Worm (Caenorhabditis elegans): ENCODE results near the gene srx-135.

ce11 chrV:13889516-13889915 lies 30.5 kb downstream of the srx-135 start, which contains the start of gene spp-12:
- TF ChIP-seq unc-39 (tag; optimal IDR thresholded peaks at IDR 0.05), result no peak
- no peak for TF ChIP-seq ces-1 (GFP tag; optimal IDR thresholded peaks at IDR 0.05)
- TF ChIP-seq ztf-11 (tag; optimal IDR thresholded peaks at IDR 0.05), result no peak
- TF ChIP-seq nhr-12 (tag; optimal IDR thresholded peaks at IDR 0.05), result no peak
- TF ChIP-seq nhr-28 (tag; optimal IDR thresholded peaks at IDR 0.05), result no peak
- TF ChIP-seq snpc-4 (tag; optimal IDR thresholded peaks at IDR 0.05), result no peak
